Fruit fly (Drosophila melanogaster) whole organism, embryonic: ENCODE results near the gene CG14282.

Experiments
- Awh ChIP-seq: fragments of 200-800 bp; sonication (Bioruptor generic); IDR thresholded peaks from 2 replicates; pipeline ENCODE4, ENCODE4 v1.3.6; 2022; ENCODE audit warnings: missing biosample characterization, missing genetic modification characterization
- BEAF-32 ChIP-seq: fragments of 200-800 bp; sonication (Bioruptor generic); optimal IDR thresholded peaks from 3 replicates; lab custom pipeline; 2017; ENCODE audit warnings: missing biosample characterization, missing genetic modification characterization, mild to moderate bottlenecking, moderate library complexity, missing genetic modification reagents
- Bteb2 ChIP-seq: fragments of 200-800 bp; sonication (Bioruptor generic); optimal IDR thresholded peaks from 2 replicates; lab custom pipeline; 2016; ENCODE audit warnings: missing biosample characterization, missing genetic modification characterization
- CG1024 ChIP-seq: fragments of 200-800 bp; sonication (Bioruptor generic); IDR thresholded peaks from 2 replicates; pipeline ENCODE4 v1.3.6; 2022; ENCODE audit warnings: missing biosample characterization, missing genetic modification characterization
- CG11398 ChIP-seq: fragments of 200-800 bp; sonication (Bioruptor generic); optimal IDR thresholded peaks from 2 replicates; lab custom pipeline; 2016; ENCODE audit warnings: missing biosample characterization, missing genetic modification characterization
- CG12071 ChIP-seq: fragments of 200-800 bp; sonication (Bioruptor generic); optimal IDR thresholded peaks from 3 replicates; lab custom pipeline; 2018; ENCODE audit warnings: missing biosample characterization, mild to moderate bottlenecking, missing genetic modification characterization
- CG1233 ChIP-seq: fragments of 200-800 bp; sonication (Bioruptor generic); optimal IDR thresholded peaks from 4 replicates; lab custom pipeline; 2018; ENCODE audit warnings: missing biosample characterization, mild to moderate bottlenecking, missing genetic modification characterization
- CG13123 ChIP-seq: fragments of 200-800 bp; sonication (Bioruptor generic); optimal IDR thresholded peaks from 2 replicates; lab custom pipeline; 2016; ENCODE audit warnings: missing biosample characterization, missing genetic modification characterization
- CG1529 ChIP-seq: fragments of 200-800 bp; sonication (Bioruptor generic); optimal IDR thresholded peaks from 3 replicates; lab custom pipeline; 2018; ENCODE audit warnings: missing biosample characterization, missing genetic modification characterization
- CG15696 ChIP-seq: fragments of 200-800 bp; sonication (Bioruptor generic); optimal IDR thresholded peaks from 2 replicates; lab custom pipeline; 2019; ENCODE audit warnings: missing biosample characterization, mild to moderate bottlenecking, missing genetic modification characterization, moderate library complexity
- CG16779 ChIP-seq: fragments of 200-800 bp; sonication (Bioruptor generic); IDR thresholded peaks from 2 replicates; pipeline ENCODE4 v1.3.6; 2022; ENCODE audit warnings: missing biosample characterization, missing genetic modification characterization
- CG18476 ChIP-seq: fragments of 200-800 bp; sonication (Bioruptor generic); optimal IDR thresholded peaks from 2 replicates; lab custom pipeline; 2016; ENCODE audit warnings: missing biosample characterization, mild to moderate bottlenecking, missing genetic modification characterization
- CG33213 ChIP-seq: fragments of 200-800 bp; sonication (Bioruptor generic); optimal IDR thresholded peaks from 3 replicates; lab custom pipeline; 2016; ENCODE audit warnings: missing biosample characterization, missing genetic modification characterization
- CG34224 ChIP-seq: fragments of 200-800 bp; sonication (Bioruptor generic); IDR thresholded peaks from 3 replicates; pipeline ENCODE4 v1.3.6; 2022; ENCODE audit warnings: missing biosample characterization, missing genetic modification characterization; ENCODE audit not compliant: partially characterized antibody
- CG4424 ChIP-seq: fragments of 200-800 bp; sonication (Bioruptor generic); optimal IDR thresholded peaks from 3 replicates; lab custom pipeline; 2016; ENCODE audit warnings: missing biosample characterization, missing genetic modification characterization
- CG4820 ChIP-seq: fragments of 200-800 bp; sonication (Bioruptor generic); optimal IDR thresholded peaks from 3 replicates; lab custom pipeline; 2016; ENCODE audit warnings: missing biosample characterization, missing genetic modification characterization
- CrebB ChIP-seq: fragments of 200-800 bp; sonication (Bioruptor generic); optimal IDR thresholded peaks from 3 replicates; lab custom pipeline; 2018; ENCODE audit warnings: missing biosample characterization, mild to moderate bottlenecking, missing genetic modification characterization
- Dref ChIP-seq: fragments of 200-800 bp; sonication (Bioruptor generic); IDR thresholded peaks from 2 replicates; pipeline ENCODE4 v1.3.6; 2022; ENCODE audit warnings: missing biosample characterization, missing genetic modification characterization
- ERR ChIP-seq: fragments of 200-800 bp; sonication (Bioruptor generic); optimal IDR thresholded peaks from 2 replicates; lab custom pipeline; 2016; ENCODE audit warnings: missing biosample characterization, missing genetic modification characterization
- Ets65A ChIP-seq: fragments of 200-800 bp; sonication (Bioruptor generic); peaks from one replicate; lab custom pipeline; 2016; ENCODE audit warnings: missing biosample characterization, missing genetic modification characterization
- Ets97D ChIP-seq: fragments of 200-800 bp; sonication (Bioruptor generic); optimal IDR thresholded peaks from 3 replicates; lab custom pipeline; 2016; ENCODE audit warnings: missing biosample characterization, missing genetic modification characterization
- GATAe ChIP-seq: fragments of 200-800 bp; sonication (Bioruptor generic); conservative IDR thresholded peaks from 2 replicates; pipeline ENCODE4 v1.3.6; 2022; ENCODE audit warnings: missing biosample characterization, missing genetic modification characterization
- HmgD ChIP-seq: fragments of 200-800 bp; sonication (Bioruptor generic); optimal IDR thresholded peaks from 3 replicates; lab custom pipeline; 2016; ENCODE audit warnings: missing biosample characterization, missing genetic modification characterization
- Hr78 ChIP-seq, 2 experiments: fragments of 200-800 bp in 1 of 2; fragments of >200 bp in 1 of 2; sonication (Bioruptor generic) in 1 of 2; optimal IDR thresholded peaks; 2 replicates each; lab custom pipeline; 2017 to 2019; ENCODE audit warnings: missing biosample characterization in 2 of 2, missing genetic modification characterization in 2 of 2, mild to moderate bottlenecking in 1 of 2, moderate library complexity in 1 of 2
- Mrtf ChIP-seq: fragments of 200-800 bp; sonication (Bioruptor generic); IDR thresholded peaks from 3 replicates; pipeline ENCODE4 v1.3.6; 2022; ENCODE audit warnings: missing biosample characterization, missing genetic modification characterization
- NC2α ChIP-seq: fragments of 200-800 bp; sonication (Bioruptor generic); optimal IDR thresholded peaks from 2 replicates; lab custom pipeline; 2016; ENCODE audit warnings: missing biosample characterization, missing genetic modification characterization
- Scr ChIP-seq: fragments of 200-800 bp; sonication (Bioruptor generic); IDR thresholded peaks from 2 replicates; pipeline ENCODE4 v1.3.6; 2022; ENCODE audit warnings: missing biosample characterization, missing genetic modification characterization; ENCODE audit not compliant: partially characterized antibody
- Sox102F ChIP-seq: fragments of 200-800 bp; sonication (Bioruptor generic); optimal IDR thresholded peaks from 2 replicates; lab custom pipeline; 2018; ENCODE audit warnings: missing biosample characterization, mild to moderate bottlenecking, missing genetic modification characterization, moderate library complexity
- Ssrp ChIP-seq: fragments of 200-800 bp; sonication (Bioruptor generic); optimal IDR thresholded peaks from 2 replicates; lab custom pipeline; 2018; ENCODE audit warnings: missing biosample characterization, mild to moderate bottlenecking, missing genetic modification characterization, moderate library complexity
- Usf ChIP-seq: fragments of 200-800 bp; sonication (Bioruptor generic); optimal IDR thresholded peaks from 2 replicates; lab custom pipeline; 2017; ENCODE audit warnings: missing genotype, missing biosample characterization, missing genetic modification characterization
- Vsx1 ChIP-seq: fragments of 200-800 bp; sonication (Bioruptor generic); optimal IDR thresholded peaks from 2 replicates; lab custom pipeline; 2017; ENCODE audit warnings: missing biosample characterization, mild to moderate bottlenecking, missing genetic modification characterization, missing genetic modification reagents
- ara ChIP-seq: fragments of 200-800 bp; sonication (Bioruptor generic); IDR thresholded peaks from 2 replicates; pipeline ENCODE4 v1.3.6; 2022; ENCODE audit warnings: missing biosample characterization, missing genetic modification characterization
- bcd ChIP-seq: fragments of 200-800 bp; sonication (Bioruptor generic); optimal IDR thresholded peaks from 2 replicates; lab custom pipeline; 2017; ENCODE audit warnings: missing biosample characterization, mild to moderate bottlenecking, missing genetic modification characterization
- cad ChIP-seq: fragments of >200 bp; optimal IDR thresholded peaks from 2 replicates; lab custom pipeline; 2017; ENCODE audit warnings: missing biosample characterization, missing genetic modification characterization
- cato ChIP-seq: fragments of 200-800 bp; sonication (Bioruptor generic); optimal IDR thresholded peaks from 2 replicates; lab custom pipeline; 2016; ENCODE audit warnings: missing biosample characterization, missing genetic modification characterization, borderline replicate concordance
- cg ChIP-seq: fragments of 200-800 bp; sonication (Bioruptor generic); optimal IDR thresholded peaks from 3 replicates; lab custom pipeline; 2019; ENCODE audit warnings: missing biosample characterization, mild to moderate bottlenecking, missing genetic modification characterization, moderate library complexity
- dan ChIP-seq: fragments of 200-800 bp; sonication (Bioruptor generic); IDR thresholded peaks from 2 replicates; pipeline ENCODE4 v1.3.6; 2022; ENCODE audit warnings: missing biosample characterization, missing genetic modification characterization
- esg ChIP-seq: fragments of 200-800 bp; sonication (Bioruptor generic); conservative IDR thresholded peaks from 2 replicates; pipeline ENCODE4 v1.3.6; 2022; ENCODE audit warnings: missing biosample characterization, missing genetic modification characterization
- grau ChIP-seq: fragments of 200-800 bp; optimal IDR thresholded peaks from 3 replicates; lab custom pipeline; 2019; ENCODE audit warnings: missing biosample characterization, mild to moderate bottlenecking, missing genetic modification characterization, moderate library complexity
- gsb-n ChIP-seq: fragments of 200-800 bp; sonication (Bioruptor generic); optimal IDR thresholded peaks from 3 replicates; lab custom pipeline; 2018; ENCODE audit warnings: missing biosample characterization, mild to moderate bottlenecking, missing genetic modification characterization
- insv ChIP-seq, 2 experiments: fragments of 200-800 bp; sonication (Bioruptor generic); optimal IDR thresholded peaks; 3 replicates each; lab custom pipeline; 2016 to 2018; ENCODE audit warnings: missing biosample characterization in 2 of 2, missing genetic modification characterization in 2 of 2
- ken ChIP-seq: fragments of 200-800 bp; sonication (Bioruptor generic); IDR thresholded peaks from 3 replicates; pipeline ENCODE4 v1.3.6; 2022; ENCODE audit warnings: missing biosample characterization, missing genetic modification characterization
- klu ChIP-seq: fragments of 200-800 bp; sonication (Bioruptor generic); IDR thresholded peaks from 2 replicates; pipeline ENCODE4 v1.3.6; 2022; ENCODE audit warnings: missing biosample characterization, missing genetic modification characterization
- maf-S ChIP-seq: fragments of 200-800 bp; sonication (Bioruptor generic); optimal IDR thresholded peaks from 2 replicates; lab custom pipeline; 2016; ENCODE audit warnings: missing biosample characterization, missing genetic modification characterization
- mld ChIP-seq: fragments of 200-800 bp; sonication (Bioruptor generic); IDR thresholded peaks from 3 replicates; pipeline ENCODE4 v1.3.6; 2022; ENCODE audit warnings: missing biosample characterization, missing genetic modification characterization; ENCODE audit not compliant: partially characterized antibody
- peb ChIP-seq: fragments of 200-800 bp; sonication (Bioruptor generic); IDR thresholded peaks from 2 replicates; pipeline ENCODE4 v1.3.6; 2022; ENCODE audit warnings: missing biosample characterization, missing genetic modification characterization
- pho ChIP-seq: fragments of 200-800 bp; sonication (Bioruptor generic); optimal IDR thresholded peaks from 2 replicates; lab custom pipeline; 2016; ENCODE audit warnings: missing biosample characterization, missing genetic modification characterization
- shn ChIP-seq: fragments of 200-800 bp; sonication (Bioruptor generic); optimal IDR thresholded peaks from 3 replicates; lab custom pipeline; 2016; ENCODE audit warnings: missing biosample characterization, missing genetic modification characterization
- toy ChIP-seq: fragments of 200-800 bp; sonication (Bioruptor generic); IDR thresholded peaks from 2 replicates; pipeline ENCODE4 v1.3.6; 2022; ENCODE audit warnings: missing biosample characterization, missing genetic modification characterization
- z ChIP-seq: fragments of 200-800 bp; sonication (Bioruptor generic); IDR thresholded peaks from 3 replicates; pipeline ENCODE4 v1.3.6; 2022; ENCODE audit warnings: missing biosample characterization, missing genetic modification characterization

CG14282 gene

dm6 chr3R:19156670-19157402, 20.0 kb upstream of the CG14282 start, which contains the start of gene nanos (continued):
- TF ChIP-seq CG4424 (GFP tag; lab: Kevin White, UChicago) (peak; percentile 69), Vsx1 (GFP tag; lab: Kevin White, UChicago) (no peak), ken (GFP tag; lab: Robert Waterston, UW) (peak; percentile 73; the same call in 2 of the 3 replicates), CG13123 (peak; percentile 41), esg (GFP tag; lab: Robert Waterston, UW) (no peak), pho (GFP tag; lab: Kevin White, UChicago) (peak; percentile 74), Hr78 (GFP tag; optimal IDR thresholded peaks at IDR 0.05; lab: Kevin White, UChicago) (peak in 1 of 2 experiments; percentile 57), Bteb2 (GFP tag; lab: Kevin White, UChicago) (peak; percentile 51), Sox102F (GFP tag; lab: Kevin White, UChicago) (no peak), ERR (peak; percentile 75), gsb-n (tag; lab: Kevin White, UChicago) (no peak), maf-S (GFP tag; lab: Kevin White, UChicago) (peak; percentile 69), z (no peak), dan (GFP tag; lab: Robert Waterston, UW) (no peak), mld (GFP tag; lab: Robert Waterston, UW) (peak; percentile 95), insv (GFP tag; optimal IDR thresholded peaks at IDR 0.05; lab: Kevin White, UChicago) (peak in 1 of 2 experiments; percentile 23), CG12071 (no peak), Ssrp (no peak), CG16779 (GFP tag; lab: Robert Waterston, UW) (peak; percentile 71), Ets97D (GFP tag; lab: Kevin White, UChicago) (peak; percentile 86), Dref (GFP tag; lab: Robert Waterston, UW) (peak; percentile 77), NC2α (GFP tag; lab: Kevin White, UChicago) (peak; percentile 36), cad (no peak), toy (GFP tag; lab: Robert Waterston, UW) (peak; percentile 12; the same call in 1 of the 2 replicates), klu (GFP tag; lab: Robert Waterston, UW) (peak; percentile 37), CG11398 (GFP tag; lab: Kevin White, UChicago) (peak; percentile 66), Awh (GFP tag; lab: Robert Waterston, UW) (no peak), CrebB (peak; percentile 57), cato (peak; percentile 3), CG1233 (GFP tag; lab: Kevin White, UChicago) (peak; percentile 11), bcd (GFP tag; lab: Kevin White, UChicago) (peak; percentile 86), CG1529 (GFP tag; lab: Kevin White, UChicago) (peak; percentile 35), Scr (GFP tag; lab: Robert Waterston, UW) (peak; percentile 98), Usf (GFP tag; lab: Kevin White, UChicago) (peak; percentile 70), Mrtf (GFP tag; lab: Robert Waterston, UW) (peak; percentile 50; the same call in 2 of the 3 replicates), cg (GFP tag; lab: Kevin White, UChicago) (no peak), BEAF-32 (GFP tag; lab: Kevin White, UChicago) (peak; percentile 100), CG1024 (GFP tag; lab: Robert Waterston, UW) (peak; percentile 42; the same call in 1 of the 2 replicates), CG33213 (GFP tag; lab: Kevin White, UChicago) (peak; percentile 69), grau (peak; percentile 51), shn (peak; percentile 48), HmgD (peak; percentile 89), CG34224 (GFP tag; lab: Robert Waterston, UW) (peak; percentile 99), CG15696 (tag; lab: Kevin White, UChicago) (no peak), GATAe (GFP tag; lab: Robert Waterston, UW) (no peak), peb (GFP tag; lab: Robert Waterston, UW) (no peak), ara (GFP tag; lab: Robert Waterston, UW) (peak; percentile 55), Ets65A (peak; percentile 96), CG4820 (peak; percentile 55), CG18476 (GFP tag; lab: Kevin White, UChicago) (peak; percentile 33)
